Worm (Caenorhabditis elegans) whole organism, mixed stage, embryonic: Measurements from ENCODE around the gene T23G5.2.

Experiments used
- M03D4.4 ChIP-seq: sonication (generic microtip); optimal IDR thresholded peaks from 2 replicates; lab custom pipeline; 2017; ENCODE audit warnings: mild to moderate bottlenecking, missing genetic modification characterization, missing compliant biosample characterization
- bed-3 ChIP-seq: fragments of 200-800 bp; sonication (Bioruptor generic); optimal IDR thresholded peaks from 3 replicates; lab custom pipeline; 2018; ENCODE audit warnings: mild to moderate bottlenecking, missing genetic modification characterization, moderate library complexity, missing compliant biosample characterization
- ceh-39 ChIP-seq: fragments of 150-350 bp; optimal IDR thresholded peaks from 2 replicates; lab custom pipeline; 2014; ENCODE audit warnings: missing biosample characterization, missing genetic modification characterization
- ceh-83 ChIP-seq: fragments of 200-800 bp; sonication (Bioruptor generic); optimal IDR thresholded peaks from 2 replicates; lab custom pipeline; 2018; ENCODE audit warnings: mild to moderate bottlenecking, missing genetic modification characterization, missing compliant biosample characterization
- ces-1 ChIP-seq: fragments of 150-350 bp; optimal IDR thresholded peaks from 2 replicates; lab custom pipeline; 2014; ENCODE audit warnings: missing biosample characterization, missing genetic modification reagents, missing genetic modification characterization
- cnd-1 ChIP-seq: fragments of 200-800 bp; sonication (Bioruptor generic); optimal IDR thresholded peaks from 2 replicates; lab custom pipeline; 2018; ENCODE audit warnings: mild to moderate bottlenecking, missing genetic modification characterization, missing compliant biosample characterization
- drap-1 ChIP-seq: fragments of 200-800 bp; sonication (Bioruptor generic); optimal IDR thresholded peaks from 3 replicates; lab custom pipeline; 2018; ENCODE audit warnings: mild to moderate bottlenecking, missing genetic modification characterization, missing compliant biosample characterization
- elt-1 ChIP-seq: sonication (generic microtip); optimal IDR thresholded peaks from 2 replicates; lab custom pipeline; 2017; ENCODE audit warnings: missing genetic modification characterization, mild to moderate bottlenecking, missing compliant biosample characterization, antibody characterized with exemption, moderate library complexity, borderline replicate concordance; ENCODE audit not compliant: insufficient read depth
- ham-2 ChIP-seq: fragments of 200-800 bp; sonication (Bioruptor generic); optimal IDR thresholded peaks from 2 replicates; lab custom pipeline; 2018; ENCODE audit warnings: mild to moderate bottlenecking, missing genetic modification characterization, missing compliant biosample characterization
- hlh-1 ChIP-seq: fragments of 150-350 bp; optimal IDR thresholded peaks from 2 replicates; lab custom pipeline; 2014; ENCODE audit warnings: missing biosample characterization, missing genetic modification reagents, missing genetic modification characterization
- lin-13 ChIP-seq: fragments of 150-350 bp; optimal IDR thresholded peaks from 2 replicates; lab custom pipeline; 2014; ENCODE audit warnings: missing biosample characterization, missing genetic modification characterization
- lin-32 ChIP-seq: fragments of 200-800 bp; sonication (Bioruptor generic); optimal IDR thresholded peaks from 2 replicates; lab custom pipeline; 2018; ENCODE audit warnings: mild to moderate bottlenecking, missing genetic modification characterization, missing compliant biosample characterization
- mab-5 ChIP-seq: fragments of 150-350 bp; optimal IDR thresholded peaks from 2 replicates; lab custom pipeline; 2014; ENCODE audit warnings: missing biosample characterization, missing genetic modification characterization
- mep-1 ChIP-seq: fragments of 150-350 bp; optimal IDR thresholded peaks from 2 replicates; lab custom pipeline; 2017; ENCODE audit warnings: missing biosample characterization, missing genetic modification reagents, missing genetic modification characterization, inconsistent platforms
- mls-2 ChIP-seq: sonication (generic microtip); optimal IDR thresholded peaks from 2 replicates; lab custom pipeline; 2016; ENCODE audit warnings: mild to moderate bottlenecking, missing genetic modification characterization, moderate library complexity, missing compliant biosample characterization
- nhr-12 ChIP-seq: fragments of 150-350 bp; optimal IDR thresholded peaks from 2 replicates; lab custom pipeline; 2014; ENCODE audit warnings: missing biosample characterization, missing genetic modification characterization
- nhr-2 ChIP-seq: fragments of 150-350 bp; optimal IDR thresholded peaks from 2 replicates; lab custom pipeline; 2014; ENCODE audit warnings: missing biosample characterization, missing genetic modification characterization
- nhr-237 ChIP-seq: fragments of 150-350 bp; optimal IDR thresholded peaks from 2 replicates; lab custom pipeline; 2014; ENCODE audit warnings: missing biosample characterization, missing genetic modification characterization
- nhr-28 ChIP-seq: fragments of 150-350 bp; optimal IDR thresholded peaks from 2 replicates; lab custom pipeline; 2014; ENCODE audit warnings: missing biosample characterization, missing genetic modification characterization
- nhr-76 ChIP-seq: sonication (generic microtip); optimal IDR thresholded peaks from 2 replicates; lab custom pipeline; 2017; ENCODE audit warnings: missing biosample characterization, missing genetic modification characterization
- pha-4 ChIP-seq: fragments of 150-350 bp; optimal IDR thresholded peaks from 2 replicates; lab custom pipeline; 2018; ENCODE audit warnings: missing biosample characterization, missing genetic modification reagents, missing genetic modification characterization
- sem-2 ChIP-seq: fragments of 200-800 bp; sonication (Bioruptor generic); optimal IDR thresholded peaks from 2 replicates; lab custom pipeline; 2018; ENCODE audit warnings: mild to moderate bottlenecking, missing genetic modification characterization, missing compliant biosample characterization
- snpc-4 ChIP-seq: fragments of 150-350 bp; optimal IDR thresholded peaks from 2 replicates; lab custom pipeline; 2014; ENCODE audit warnings: missing biosample characterization, missing genetic modification characterization
- sptf-1 ChIP-seq: sonication (generic microtip); optimal IDR thresholded peaks from 2 replicates; lab custom pipeline; 2017; ENCODE audit warnings: mild to moderate bottlenecking, missing genetic modification characterization, moderate library complexity, missing compliant biosample characterization
- tbx-8 ChIP-seq: fragments of 200-800 bp; sonication (Bioruptor generic); optimal IDR thresholded peaks from 2 replicates; lab custom pipeline; 2018; ENCODE audit warnings: mild to moderate bottlenecking, missing genetic modification characterization, moderate library complexity, missing compliant biosample characterization
- unc-120 ChIP-seq: sonication (generic microtip); optimal IDR thresholded peaks from 2 replicates; lab custom pipeline; 2017; ENCODE audit warnings: missing genetic modification characterization, missing compliant biosample characterization; ENCODE audit not compliant: poor library complexity, severe bottlenecking
- unc-39 ChIP-seq: fragments of 150-350 bp; optimal IDR thresholded peaks from 2 replicates; lab custom pipeline; 2014; ENCODE audit warnings: missing biosample characterization, missing genetic modification characterization
- unc-62 ChIP-seq: fragments of 150-350 bp; optimal IDR thresholded peaks from 2 replicates; lab custom pipeline; 2014; ENCODE audit warnings: missing biosample characterization, missing genetic modification reagents, missing genetic modification characterization
- zip-8 ChIP-seq: fragments of 150-350 bp; optimal IDR thresholded peaks from 2 replicates; lab custom pipeline; 2014; ENCODE audit warnings: missing biosample characterization, missing genetic modification characterization
- ztf-11 ChIP-seq: fragments of 150-350 bp; optimal IDR thresholded peaks from 2 replicates; lab custom pipeline; 2014; ENCODE audit warnings: missing biosample characterization, missing genetic modification characterization

Gene T23G5.2

ce11 chrIII:9236228-9236627 is at the start of gene T23G5.2:
T23G5.2 (minus strand) TSS chrIII:9236328.
- no peak for TF ChIP-seq unc-120 (tag; lab: Kevin White, UChicago)
- TF ChIP-seq M03D4.4, result no peak
- TF ChIP-seq sem-2 (GFP tag; lab: Kevin White, UChicago), result no peak
- no peak for TF ChIP-seq tbx-8 (GFP tag; lab: Kevin White, UChicago)
- no peak for TF ChIP-seq mep-1 (tag; lab: Kevin White, UChicago)
- no peak for TF ChIP-seq ham-2 (GFP tag; lab: Kevin White, UChicago)
- no peak for TF ChIP-seq lin-13 (tag; lab: Kevin White, UChicago)
- TF ChIP-seq nhr-76 (tag; lab: Kevin White, UChicago), result no peak
- TF ChIP-seq nhr-28 (tag; lab: Kevin White, UChicago), result no peak
- TF ChIP-seq bed-3, result no peak
- TF ChIP-seq ceh-83, result no peak
- no peak for TF ChIP-seq ztf-11
- no peak for TF ChIP-seq mls-2 (tag; lab: Kevin White, UChicago)
- no peak for TF ChIP-seq cnd-1 (tag; lab: Kevin White, UChicago)
- TF ChIP-seq pha-4 (tag; lab: Kevin White, UChicago), result no peak
- no peak for TF ChIP-seq hlh-1 (tag; lab: Kevin White, UChicago)
- TF ChIP-seq sptf-1 (tag; lab: Kevin White, UChicago), result no peak
- no peak for TF ChIP-seq elt-1

ce11 chrIII:9281480-9281879 is 45.4 kb upstream of the T23G5.2 start, which contains the start of gene fozi-1:
fozi-1 (plus strand) TSS chrIII:9281780.
- TF ChIP-seq nhr-237 (tag; lab: Kevin White, UChicago), result no peak
- TF ChIP-seq drap-1 (GFP tag; lab: Kevin White, UChicago), result no peak
- TF ChIP-seq mls-2 (tag; lab: Kevin White, UChicago), result no peak
- no peak for TF ChIP-seq nhr-2 (tag; lab: Kevin White, UChicago)
- TF ChIP-seq mab-5, result no peak
- no peak for TF ChIP-seq unc-39 (tag; lab: Kevin White, UChicago)
- TF ChIP-seq unc-120 (tag; lab: Kevin White, UChicago), result no peak
- no peak for TF ChIP-seq cnd-1 (tag; lab: Kevin White, UChicago)
- no peak for TF ChIP-seq ham-2 (GFP tag; lab: Kevin White, UChicago)
- TF ChIP-seq elt-1, result no peak
- TF ChIP-seq ceh-83, result no peak
- TF ChIP-seq snpc-4, result no peak
- TF ChIP-seq ztf-11, result no peak
- no peak for TF ChIP-seq lin-32 (GFP tag; lab: Kevin White, UChicago)
- no peak for TF ChIP-seq zip-8 (tag; lab: Kevin White, UChicago)
- TF ChIP-seq unc-62, result no peak
- no peak for TF ChIP-seq nhr-12 (tag; lab: Kevin White, UChicago)
- no peak for TF ChIP-seq sptf-1 (tag; lab: Kevin White, UChicago)
- TF ChIP-seq ceh-39 (tag; lab: Kevin White, UChicago), result no peak
- no peak for TF ChIP-seq nhr-76 (tag; lab: Kevin White, UChicago)
- TF ChIP-seq, all 35 proteins: peak for 0

ce11 chrIII:9277803-9278202 is 41.7 kb upstream of the T23G5.2 start:
- TF ChIP-seq lin-32 (GFP tag; lab: Kevin White, UChicago) (no peak), hlh-1 (tag; lab: Kevin White, UChicago) (no peak), ces-1 (GFP tag; lab: Kevin White, UChicago) (no peak), tbx-8 (GFP tag; lab: Kevin White, UChicago) (no peak), ham-2 (GFP tag; lab: Kevin White, UChicago) (no peak), nhr-237 (tag; lab: Kevin White, UChicago) (no peak), drap-1 (GFP tag; lab: Kevin White, UChicago) (no peak), bed-3 (no peak)

- TF ChIP-seq ces-1 (GFP tag; lab: Kevin White, UChicago) (peak; percentile 42), mls-2 (tag; lab: Kevin White, UChicago) (no peak)
Observed at ce11 chrIII:9272107-9272506, 36.0 kb upstream of the T23G5.2 start.

- TF ChIP-seq lin-32 (GFP tag; lab: Kevin White, UChicago), result no peak
- peak; percentile 81 for TF ChIP-seq ces-1 (GFP tag; lab: Kevin White, UChicago)
Observed at ce11 chrIII:9271389-9271918, 35.3 kb upstream of the T23G5.2 start.
